Fruit fly (Drosophila melanogaster) Kc167 (cell line): Measurements from ENCODE around the gene CG6793.

Experiments used
- Myc ChIP-seq: fragments of >200 bp; optimal IDR thresholded peaks from 2 replicates; lab custom pipeline; 2017; ENCODE audit warnings: missing external identifiers
- Sin3A ChIP-seq: fragments of >200 bp; optimal IDR thresholded peaks from 2 replicates; lab custom pipeline; 2018; ENCODE audit warnings: missing external identifiers
- h ChIP-seq: fragments of >200 bp; optimal IDR thresholded peaks from 3 replicates; lab custom pipeline; 2018; ENCODE audit warnings: missing external identifiers
- insv ChIP-seq: fragments of >200 bp; optimal IDR thresholded peaks from 3 replicates; lab custom pipeline; 2018; ENCODE audit warnings: missing external identifiers
- psq ChIP-seq: fragments of >200 bp; optimal IDR thresholded peaks from 2 replicates; lab custom pipeline; 2017; ENCODE audit warnings: missing external identifiers
- ttk ChIP-seq: sonication (Bioruptor generic); optimal IDR thresholded peaks from 2 replicates; lab custom pipeline; 2017; ENCODE audit warnings: missing external identifiers

CG6793 gene

DNA sequence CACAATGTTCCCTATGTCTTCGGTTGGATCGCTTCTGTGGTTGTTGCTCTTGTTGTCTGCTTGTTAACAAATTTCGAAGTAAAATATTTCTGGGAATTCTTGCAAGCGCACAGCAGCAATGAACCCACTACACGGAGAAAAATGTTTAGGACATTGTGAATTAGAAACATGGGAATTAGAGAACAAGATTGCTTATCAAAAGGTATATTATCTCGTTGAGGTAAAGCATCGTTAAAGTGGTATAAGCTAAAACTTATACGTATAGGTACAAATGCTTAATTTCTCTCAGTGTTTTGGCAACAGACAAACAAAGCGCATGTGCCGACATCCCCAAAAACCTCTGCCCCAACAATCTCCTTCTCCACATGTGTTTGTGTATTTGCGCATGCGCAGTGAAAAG lies 11.5 kb downstream of the CG6793 start:
- no peak for TF ChIP-seq Myc (lab: Kevin White, UChicago)
- no peak for TF ChIP-seq h (lab: Kevin White, UChicago)
- no peak for TF ChIP-seq insv (lab: Kevin White, UChicago)
- TF ChIP-seq ttk (lab: Kevin White, UChicago): no peak
- TF ChIP-seq Sin3A: no peak
- TF ChIP-seq psq (lab: Kevin White, UChicago): no peak

DNA sequence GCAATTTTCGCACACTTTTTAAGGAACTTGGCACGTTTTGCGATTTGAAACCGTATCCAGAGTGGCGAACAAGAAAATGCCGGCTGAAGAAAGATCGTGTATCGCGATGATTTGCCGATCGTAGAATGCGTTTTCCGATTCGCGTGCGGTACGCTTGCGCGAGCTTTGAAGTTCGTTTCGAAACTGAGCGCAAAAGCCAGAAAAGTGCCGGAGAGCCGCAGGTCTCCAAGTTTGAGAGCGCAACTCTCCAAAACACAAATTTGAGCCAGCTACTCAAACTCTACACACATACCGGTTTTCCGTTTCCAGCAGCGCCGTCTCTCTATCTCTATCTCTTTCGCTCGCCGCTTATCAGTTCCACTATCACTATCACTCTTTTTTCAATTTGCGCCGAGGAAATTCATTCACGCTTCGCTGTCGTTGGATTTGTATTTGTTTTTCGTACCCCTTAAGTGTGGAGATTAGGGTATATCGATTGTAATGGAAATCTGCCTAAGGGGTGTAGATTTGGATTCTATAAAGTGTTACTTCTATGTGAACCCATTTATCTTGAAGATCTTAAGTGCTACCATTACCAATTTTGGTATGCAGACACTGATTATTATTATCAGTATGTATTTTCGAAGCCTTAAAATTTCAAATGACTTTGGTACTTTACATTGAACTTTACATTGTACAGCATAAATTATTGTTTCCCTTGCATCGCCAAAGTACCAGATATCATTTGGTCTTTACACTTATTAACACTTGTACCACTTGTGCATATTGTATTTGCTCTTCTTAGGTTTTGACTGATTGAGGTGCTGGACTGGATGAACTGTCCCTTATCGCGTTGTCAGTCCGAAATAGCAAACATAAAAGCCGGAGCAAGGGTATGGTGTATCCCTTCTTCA lies 14.3 kb downstream of the CG6793 start:
- TF ChIP-seq ttk (lab: Kevin White, UChicago): no peak
- no peak for TF ChIP-seq insv (lab: Kevin White, UChicago)

DNA sequence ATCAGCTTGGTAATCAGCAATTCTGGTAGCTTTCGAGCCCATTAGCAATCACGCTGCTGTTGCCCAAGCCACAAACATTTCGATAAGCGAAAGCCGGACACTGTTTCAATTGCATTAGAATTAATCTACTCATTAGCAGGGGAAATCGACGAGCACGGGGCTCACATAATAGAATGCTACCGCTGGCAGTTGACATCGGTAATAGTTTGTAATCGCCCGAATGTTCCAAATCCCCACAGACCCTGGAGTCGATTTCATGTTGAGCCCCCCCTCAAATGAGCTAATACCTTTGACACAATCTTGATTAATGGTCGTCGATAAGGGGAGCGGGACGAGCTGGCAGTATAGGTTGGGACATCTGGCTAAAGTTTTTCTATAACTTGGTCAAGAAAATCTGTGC lies 15.4 kb downstream of the CG6793 start:
- no peak for TF ChIP-seq insv (lab: Kevin White, UChicago)
- no peak for TF ChIP-seq Sin3A
- TF ChIP-seq Myc (lab: Kevin White, UChicago): no peak
- TF ChIP-seq psq (lab: Kevin White, UChicago): no peak
- TF ChIP-seq ttk (lab: Kevin White, UChicago): no peak

DNA sequence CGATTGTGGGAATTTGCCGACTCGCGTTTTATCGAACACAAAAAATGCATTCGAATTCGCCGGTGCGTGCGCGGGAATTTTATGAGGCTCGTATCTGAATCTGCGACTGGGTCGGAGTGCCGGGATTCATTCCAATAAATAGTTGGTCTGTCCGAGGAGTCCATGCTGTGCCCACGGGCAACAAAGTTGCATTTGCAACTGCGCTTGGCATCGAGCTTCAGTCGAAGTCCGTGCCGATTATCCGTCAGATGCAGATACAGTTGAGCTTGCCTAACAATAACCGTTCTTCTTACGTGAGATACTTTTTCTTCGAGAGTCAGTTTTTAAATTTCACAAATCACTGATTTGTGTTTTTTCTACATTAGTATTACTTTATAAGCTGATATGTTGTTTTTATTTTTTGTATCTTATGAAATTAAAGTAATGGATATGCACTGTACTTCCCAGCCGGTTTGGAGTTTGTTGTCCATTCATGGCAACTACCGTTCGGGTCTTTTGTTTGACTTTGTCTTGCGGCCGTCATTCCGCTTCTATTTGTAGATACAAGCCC lies 16.2 kb downstream of the CG6793 start:
- TF ChIP-seq insv (lab: Kevin White, UChicago) (no peak), ttk (lab: Kevin White, UChicago) (no peak), h (lab: Kevin White, UChicago) (no peak), Sin3A (no peak), psq (lab: Kevin White, UChicago) (no peak), Myc (lab: Kevin White, UChicago) (no peak)

DNA sequence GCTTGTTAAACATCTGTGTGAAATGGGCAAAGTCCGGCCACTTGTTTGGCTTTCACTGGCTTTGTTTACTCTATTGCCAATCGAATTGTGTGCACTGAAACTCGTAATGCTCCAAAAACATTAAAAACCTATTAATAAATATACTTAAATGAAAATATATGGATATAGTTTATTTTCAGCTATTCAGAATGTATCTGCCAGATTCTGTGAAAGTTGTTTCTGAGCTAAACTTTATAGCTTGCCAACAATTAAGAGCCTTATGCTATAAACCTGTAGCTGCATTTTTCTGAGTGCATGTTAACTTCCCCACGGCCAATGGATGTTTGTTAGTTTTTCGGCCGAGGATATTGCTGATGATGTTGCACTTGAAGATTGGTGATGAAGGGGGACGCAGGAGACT lies 17.9 kb downstream of the CG6793 start:
- no peak for TF ChIP-seq psq (lab: Kevin White, UChicago)
- no peak for TF ChIP-seq insv (lab: Kevin White, UChicago)
- TF ChIP-seq ttk (lab: Kevin White, UChicago): no peak
- TF ChIP-seq Myc (lab: Kevin White, UChicago): no peak
- no peak for TF ChIP-seq Sin3A
- no peak for TF ChIP-seq h (lab: Kevin White, UChicago)

DNA sequence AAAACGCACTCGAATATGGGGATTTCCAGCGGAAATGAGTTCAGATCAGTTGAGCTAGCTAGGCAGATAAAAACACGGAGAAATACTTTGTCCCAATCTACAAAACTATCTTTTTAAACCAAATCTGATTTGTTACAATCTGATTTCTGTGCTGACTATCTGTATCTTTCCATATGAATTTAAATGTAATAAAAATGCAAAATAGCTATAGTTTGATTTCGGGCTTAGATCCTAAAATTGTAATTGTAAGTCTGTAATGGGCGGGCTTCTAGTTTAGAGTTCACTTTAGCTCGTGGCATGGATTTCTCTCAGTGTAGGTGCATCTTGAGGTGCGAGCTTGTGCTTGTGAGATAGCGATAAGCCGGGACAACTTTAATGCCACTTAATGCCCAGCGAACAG lies 20.0 kb downstream of the CG6793 start:
- TF ChIP-seq ttk (lab: Kevin White, UChicago) (no peak), insv (lab: Kevin White, UChicago) (no peak), psq (lab: Kevin White, UChicago) (no peak), Sin3A (no peak), h (lab: Kevin White, UChicago) (no peak), Myc (lab: Kevin White, UChicago) (no peak)

DNA sequence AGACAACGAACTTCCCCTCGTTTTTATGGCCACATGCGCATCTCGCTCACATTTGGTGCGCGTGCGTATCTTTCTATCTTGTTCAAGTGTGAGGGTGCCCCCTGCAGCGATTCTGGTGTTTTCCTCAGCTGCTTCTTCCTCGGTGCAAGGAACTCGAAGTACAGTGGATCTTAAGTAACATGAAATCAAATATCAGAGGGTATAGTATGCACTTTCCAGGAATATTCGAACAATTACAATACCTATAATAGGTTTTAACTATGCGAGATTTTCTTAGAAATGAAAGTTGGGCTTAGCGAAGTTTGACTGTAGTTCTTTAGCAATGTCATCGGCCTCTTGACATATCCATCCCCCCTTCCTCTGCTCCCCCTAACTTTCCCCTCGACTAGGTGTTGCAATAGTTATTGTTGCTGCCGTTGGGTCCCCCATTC lies 20.6 kb downstream of the CG6793 start:
- TF ChIP-seq h (lab: Kevin White, UChicago) (no peak), insv (lab: Kevin White, UChicago) (no peak), ttk (lab: Kevin White, UChicago) (no peak), Myc (lab: Kevin White, UChicago) (no peak), Sin3A (no peak), psq (lab: Kevin White, UChicago) (no peak)

DNA sequence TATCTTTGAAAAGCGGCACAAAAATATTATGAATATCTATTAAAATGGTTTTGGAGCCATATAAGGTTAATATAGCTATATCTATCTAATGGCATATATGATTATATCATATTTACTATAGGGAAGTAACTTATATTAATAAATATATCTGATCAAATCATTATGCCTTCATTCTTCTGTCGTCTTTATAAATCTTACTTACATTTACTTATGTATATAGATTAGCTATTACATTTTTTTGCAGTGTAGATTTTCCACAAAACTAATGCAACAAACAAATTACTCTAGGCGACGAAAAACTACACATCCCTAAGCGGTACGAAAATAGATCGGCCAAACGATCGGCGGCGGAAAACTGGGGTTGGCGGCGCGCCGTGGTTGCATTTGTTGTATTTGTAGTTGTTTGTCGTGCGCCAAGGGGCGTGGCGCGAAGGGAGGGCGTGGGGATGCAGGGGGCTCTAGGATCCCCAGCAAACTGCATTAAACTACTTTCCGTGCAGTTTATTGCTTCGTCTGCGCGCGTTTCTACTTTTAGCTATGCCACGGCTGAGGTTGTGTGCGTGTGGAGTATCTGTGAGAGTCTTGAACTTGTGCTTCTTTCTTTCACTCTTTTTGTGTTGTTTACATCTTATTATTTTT lies 21.4 kb downstream of the CG6793 start:
- no peak for TF ChIP-seq ttk (lab: Kevin White, UChicago)

DNA sequence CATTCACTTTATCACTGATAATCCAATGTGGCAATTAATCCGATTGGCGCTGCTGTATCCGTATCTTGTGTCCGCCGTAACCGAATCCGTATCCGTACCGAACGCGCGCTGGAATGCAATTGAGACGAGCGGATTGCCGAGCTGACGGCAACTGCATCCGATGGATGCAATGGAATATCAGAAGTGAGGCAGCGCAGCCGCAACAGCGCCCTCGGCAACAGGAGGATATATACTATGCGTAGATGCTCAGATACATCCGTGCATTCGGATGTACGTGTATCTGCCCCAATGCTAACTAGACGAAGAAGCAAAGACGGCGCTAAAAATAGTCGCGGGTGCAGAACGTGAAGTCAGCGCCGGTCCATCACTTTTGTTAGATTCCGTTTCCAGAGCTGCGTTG lies 22.6 kb downstream of the CG6793 start, which contains the start of gene rols:
Gene rols, minus strand, starts transcription at position 101 of the 400 bp plus-strand sequence.
- TF ChIP-seq insv (lab: Kevin White, UChicago): no peak
- TF ChIP-seq ttk (lab: Kevin White, UChicago): no peak
- no peak for TF ChIP-seq h (lab: Kevin White, UChicago)
- TF ChIP-seq Sin3A: no peak
- TF ChIP-seq psq (lab: Kevin White, UChicago): no peak
- no peak for TF ChIP-seq Myc (lab: Kevin White, UChicago)

DNA sequence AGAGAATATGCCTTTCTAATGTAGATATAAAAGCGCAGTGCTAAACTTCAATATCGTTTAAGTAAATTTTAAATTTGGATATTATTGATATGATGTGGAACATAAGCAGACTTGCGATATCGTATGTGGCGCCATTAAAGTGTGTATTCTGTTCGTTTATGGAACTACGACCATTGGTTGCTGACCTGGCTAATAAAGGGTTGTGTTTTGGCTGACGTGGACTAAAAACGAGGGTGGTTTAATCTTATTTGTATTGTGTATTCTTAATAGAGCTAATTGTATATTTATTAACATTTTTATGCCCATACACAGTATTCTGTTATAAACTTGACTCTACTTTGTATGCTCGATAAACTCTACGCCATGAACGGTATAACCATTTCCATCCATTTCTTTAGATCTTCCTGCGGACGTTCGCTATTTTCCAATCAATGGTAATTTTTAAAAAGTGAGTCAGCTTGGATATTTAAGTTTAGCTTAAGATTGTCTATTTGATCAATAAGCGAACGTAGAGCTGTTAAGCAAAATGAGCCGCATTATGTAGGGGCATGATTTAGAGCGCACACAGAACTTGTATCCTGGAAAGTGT lies 24.6 kb downstream of the CG6793 start:
- TF ChIP-seq ttk (lab: Kevin White, UChicago) (no peak), psq (lab: Kevin White, UChicago) (no peak), h (lab: Kevin White, UChicago) (no peak), insv (lab: Kevin White, UChicago) (no peak)

DNA sequence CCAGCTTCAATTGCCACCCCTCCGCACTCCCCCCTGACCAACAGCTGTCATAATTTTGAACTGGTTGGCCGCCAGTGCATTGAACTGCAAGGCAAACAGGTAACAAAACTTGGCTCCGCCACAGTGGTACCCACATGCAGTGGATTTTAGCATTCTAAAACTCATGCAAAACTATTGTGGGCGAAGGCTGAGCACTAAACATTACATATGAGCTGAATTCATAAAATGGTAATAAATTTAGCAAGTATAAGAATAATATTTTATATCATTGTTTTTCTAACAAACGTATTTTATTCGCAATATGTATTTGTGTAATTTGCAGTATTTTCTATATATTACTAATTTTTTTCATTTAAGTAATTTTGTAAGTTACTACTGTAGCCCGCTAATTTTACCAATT lies 30.2 kb downstream of the CG6793 start:
- TF ChIP-seq Sin3A (no peak), Myc (lab: Kevin White, UChicago) (no peak), ttk (lab: Kevin White, UChicago) (no peak), insv (lab: Kevin White, UChicago) (no peak), psq (lab: Kevin White, UChicago) (no peak), h (lab: Kevin White, UChicago) (no peak)
